Fruit fly (Drosophila melanogaster): ENCODE data around the gene CG12783.

The CG12783 gene

dm6 chr3R:16649282-16649681 is 36.1 kb upstream of the CG12783 start:
- TF ChIP-seq Sox15 (GFP tag; optimal IDR thresholded peaks at IDR 0.05), result no peak
- TF ChIP-seq Ets96B (tag; optimal IDR thresholded peaks at IDR 0.05), result no peak
- TF ChIP-seq CG3032 (tag; optimal IDR thresholded peaks at IDR 0.05), result no peak
- TF ChIP-seq CG15336 (GFP tag; IDR thresholded peaks at IDR 0.05), result no peak
- TF ChIP-seq CG8119 (GFP tag; IDR thresholded peaks at IDR 0.05), result no peak
- no peak for TF ChIP-seq fkh (GFP tag; optimal IDR thresholded peaks at IDR 0.05)
- no peak for TF ChIP-seq spab (GFP tag; optimal IDR thresholded peaks at IDR 0.05)
- no peak for TF ChIP-seq OdsH (GFP tag; optimal IDR thresholded peaks at IDR 0.05)

- TF ChIP-seq lz (GFP tag; optimal IDR thresholded peaks at IDR 0.05) (no peak), CG6854 (GFP tag; optimal IDR thresholded peaks at IDR 0.05) (peak; percentile 53), Smox (GFP tag; optimal IDR thresholded peaks at IDR 0.05) (no peak)
Observed at dm6 chr3R:16647716-16648016, 34.5 kb upstream of the CG12783 start.

- TF ChIP-seq CG16779 (tag; optimal IDR thresholded peaks at IDR 0.05) (no peak), Gug (GFP tag; IDR thresholded peaks at IDR 0.05) (peak; percentile 56), Hr4 (GFP tag; optimal IDR thresholded peaks at IDR 0.05) (no peak), CG10669 (GFP tag; optimal IDR thresholded peaks at IDR 0.05) (no peak), fd59A (GFP tag; optimal IDR thresholded peaks at IDR 0.05) (no peak), Lpt (GFP tag; optimal IDR thresholded peaks at IDR 0.05) (no peak), dac (GFP tag; optimal IDR thresholded peaks at IDR 0.05) (no peak), svp (GFP tag) (no peak), fd85E (GFP tag; optimal IDR thresholded peaks at IDR 0.05) (no peak), CG3032 (tag; optimal IDR thresholded peaks at IDR 0.05) (peak; percentile 77), CG31627 (GFP tag; optimal IDR thresholded peaks at IDR 0.05) (peak; percentile 66), spab (GFP tag; optimal IDR thresholded peaks at IDR 0.05) (no peak), vri (GFP tag; optimal IDR thresholded peaks at IDR 0.05) (no peak), eg (GFP tag; IDR thresholded peaks at IDR 0.05) (no peak; the same call in 2 of the 3 replicates), Smox (GFP tag; optimal IDR thresholded peaks at IDR 0.05) (no peak), Ets21C (GFP tag; optimal IDR thresholded peaks at IDR 0.05) (no peak), Hr38 (GFP tag; optimal IDR thresholded peaks at IDR 0.05) (no peak), Sox14 (GFP tag; optimal IDR thresholded peaks at IDR 0.05) (peak; percentile 60), dsx (GFP tag; optimal IDR thresholded peaks at IDR 0.05; ENCODE audit: poor library complexity, severe bottlenecking) (no peak), CG6808 (GFP tag; optimal IDR thresholded peaks at IDR 0.05) (no peak), Eip75B (GFP tag; optimal IDR thresholded peaks at IDR 0.05) (no peak), Sox15 (GFP tag; optimal IDR thresholded peaks at IDR 0.05) (peak; percentile 59), CG11294 (GFP tag; IDR thresholded peaks at IDR 0.05) (peak; percentile 49; the same call in 1 of the 2 replicates), Ets96B (tag; optimal IDR thresholded peaks at IDR 0.05) (peak; percentile 50), CG11762 (GFP tag; optimal IDR thresholded peaks at IDR 0.05; ENCODE audit: insufficient read depth) (peak; percentile 53), CG6276 (GFP tag; optimal IDR thresholded peaks at IDR 0.05) (no peak), Hr39 (GFP tag; optimal IDR thresholded peaks at IDR 0.05) (no peak), CG6854 (GFP tag; optimal IDR thresholded peaks at IDR 0.05) (no peak), CG8119 (GFP tag; IDR thresholded peaks at IDR 0.05) (peak; percentile 65; the same call in 2 of the 3 replicates), CG4318 (GFP tag; optimal IDR thresholded peaks at IDR 0.05) (no peak), CG32006 (GFP tag; optimal IDR thresholded peaks at IDR 0.05) (no peak), Eip93F (GFP tag; optimal IDR thresholded peaks at IDR 0.05) (no peak), Blimp-1 (GFP tag; optimal IDR thresholded peaks at IDR 0.05) (no peak), lz (GFP tag; optimal IDR thresholded peaks at IDR 0.05) (peak; percentile 69), CG6163 (GFP tag; IDR thresholded peaks at IDR 0.05) (no peak; the same call in 1 of the 3 replicates), ss (GFP tag; optimal IDR thresholded peaks at IDR 0.05) (peak in 1 of 2 experiments; percentile 0), CG8632 (GFP tag; optimal IDR thresholded peaks at IDR 0.05) (no peak), CG9139 (GFP tag; optimal IDR thresholded peaks at IDR 0.05) (no peak), acj6 (GFP tag; optimal IDR thresholded peaks at IDR 0.05) (no peak), CG10631 (GFP tag; optimal IDR thresholded peaks at IDR 0.05) (no peak), fkh (GFP tag; optimal IDR thresholded peaks at IDR 0.05) (peak; percentile 52), pdm3 (GFP tag; optimal IDR thresholded peaks at IDR 0.05) (no peak), OdsH (GFP tag; optimal IDR thresholded peaks at IDR 0.05) (no peak), achi (GFP tag; optimal IDR thresholded peaks at IDR 0.05) (no peak)
Observed at dm6 chr3R:16646952-16647715, 33.9 kb upstream of the CG12783 start, which contains the start of the genes CG10324 and CCT3. Gene CG10324 (minus strand): TSS chr3R:16647004. Gene CCT3 (plus strand): TSS chr3R:16647605.

Measured in whole organism, prepupa.